Worm (Caenorhabditis elegans) whole organism, young adult: Measurements from ENCODE around the gene gcsh-1.
A peak's percentile ranks its signal among the peaks of the same experiment; 100 is the strongest.

ENCODE experiments used
- B0035.1 ChIP-seq: sonication (generic microtip); optimal IDR thresholded peaks from 2 replicates; lab custom pipeline; 2016; ENCODE audit warnings: missing genetic modification characterization, mild to moderate bottlenecking, missing compliant biosample characterization, missing genotype, missing genetic modification reagents
- B0261.1 ChIP-seq: sonication (generic microtip); optimal IDR thresholded peaks from 2 replicates; lab custom pipeline; 2016; ENCODE audit warnings: mild to moderate bottlenecking, missing genetic modification characterization, moderate library complexity, missing compliant biosample characterization
- B0336.3 ChIP-seq: fragments of 200-800 bp; sonication (Bioruptor generic); IDR thresholded peaks from 2 replicates; pipeline ENCODE4 v1.3.6; 2022; ENCODE audit warnings: missing genetic modification characterization, missing compliant biosample characterization
- C06A6.2 ChIP-seq: fragments of 200-800 bp; sonication (Bioruptor generic); conservative IDR thresholded peaks from 2 replicates; pipeline ENCODE4 v1.3.6; 2022; ENCODE audit warnings: missing genetic modification characterization, missing compliant biosample characterization
- F33H1.4 ChIP-seq: fragments of 200-800 bp; sonication (Bioruptor generic); IDR thresholded peaks from 2 replicates; pipeline ENCODE4 v1.3.6; 2022; ENCODE audit warnings: missing genetic modification reagents, missing genetic modification characterization, missing compliant biosample characterization
- F37B4.10 ChIP-seq: fragments of 200-800 bp; sonication (Bioruptor generic); IDR thresholded peaks from 2 replicates; pipeline ENCODE4 v1.3.6; 2022; ENCODE audit warnings: missing genetic modification characterization, missing compliant biosample characterization
- F39B2.1 ChIP-seq: fragments of 200-800 bp; sonication (Bioruptor generic); IDR thresholded peaks from 2 replicates; pipeline ENCODE4 v1.3.6; 2022; ENCODE audit warnings: missing genetic modification reagents, missing genetic modification characterization, missing compliant biosample characterization
- K11D2.4 ChIP-seq: fragments of 200-800 bp; sonication (Bioruptor generic); IDR thresholded peaks from 2 replicates; pipeline ENCODE4 v1.3.6; 2022; ENCODE audit warnings: missing genetic modification reagents, missing genetic modification characterization, missing compliant biosample characterization
- K12H6.12 ChIP-seq: fragments of 200-800 bp; sonication (Bioruptor generic); optimal IDR thresholded peaks from 2 replicates; lab custom pipeline; 2018; ENCODE audit warnings: mild to moderate bottlenecking, missing genetic modification characterization, missing compliant biosample characterization
- T07F8.4 ChIP-seq: sonication (generic microtip); optimal IDR thresholded peaks from 2 replicates; lab custom pipeline; 2016; ENCODE audit warnings: mild to moderate bottlenecking, missing genetic modification characterization, moderate library complexity, missing compliant biosample characterization
- T26A5.8 ChIP-seq: sonication (generic microtip); optimal IDR thresholded peaks from 2 replicates; lab custom pipeline; 2016; ENCODE audit warnings: missing genetic modification characterization, missing compliant biosample characterization
- Y53G8AR.9 ChIP-seq: fragments of 200-800 bp; sonication (Bioruptor generic); conservative IDR thresholded peaks from 2 replicates; pipeline ENCODE4 v1.3.6; 2022; ENCODE audit warnings: missing genetic modification reagents, missing genetic modification characterization, missing compliant biosample characterization
- Y79H2A.3 ChIP-seq: fragments of 200-800 bp; sonication (Bioruptor generic); conservative IDR thresholded peaks from 2 replicates; pipeline ENCODE4 v1.3.6; 2022; ENCODE audit warnings: missing genetic modification reagents, missing genetic modification characterization, missing compliant biosample characterization
- ama-1 ChIP-seq, 3 experiments: fragments of 150-350 bp in 1 of 3; sonication (generic microtip) in 2 of 3; optimal IDR thresholded peaks; 2 replicates each; lab custom pipeline; 2014 to 2018; ENCODE audit warnings: missing biosample characterization in 2 of 3, missing genetic modification characterization in 2 of 3, missing genetic modification reagents in 2 of 3
- aptf-3 ChIP-seq: fragments of 200-800 bp; sonication (Bioruptor generic); IDR thresholded peaks from 2 replicates; pipeline ENCODE4 v1.3.6; 2022; ENCODE audit warnings: missing genetic modification characterization, missing compliant biosample characterization
- attf-6 ChIP-seq: fragments of 200-800 bp; sonication (Bioruptor generic); IDR thresholded peaks from 2 replicates; pipeline ENCODE4 v1.3.6; 2022; ENCODE audit warnings: missing genetic modification reagents, missing genetic modification characterization, missing compliant biosample characterization
- bed-1 ChIP-seq: fragments of 200-800 bp; sonication (Bioruptor generic); IDR thresholded peaks from 2 replicates; pipeline ENCODE4 v1.3.6; 2022; ENCODE audit warnings: missing genetic modification reagents, missing genetic modification characterization, missing compliant biosample characterization
- ceh-100 ChIP-seq: fragments of 200-800 bp; sonication (Bioruptor generic); IDR thresholded peaks from 2 replicates; pipeline ENCODE4 v1.3.6; 2022; ENCODE audit warnings: missing genetic modification reagents, missing genetic modification characterization, missing compliant biosample characterization
- die-1 ChIP-seq: sonication (generic microtip); optimal IDR thresholded peaks from 2 replicates; lab custom pipeline; 2016; ENCODE audit warnings: missing genotype, mild to moderate bottlenecking, missing genetic modification characterization, missing compliant biosample characterization
- dpff-1 ChIP-seq: sonication (generic microtip); optimal IDR thresholded peaks from 2 replicates; lab custom pipeline; 2017; ENCODE audit warnings: mild to moderate bottlenecking, missing genetic modification characterization, missing compliant biosample characterization
- efl-1 ChIP-seq: fragments of 150-350 bp; optimal IDR thresholded peaks from 2 replicates; lab custom pipeline; 2014; ENCODE audit warnings: missing biosample characterization, missing genetic modification reagents, missing genetic modification characterization
- egl-18 ChIP-seq: fragments of 200-800 bp; sonication (Bioruptor generic); IDR thresholded peaks from 2 replicates; pipeline ENCODE4 v1.3.6; 2022; ENCODE audit warnings: missing genetic modification reagents, missing genetic modification characterization, missing compliant biosample characterization
- egl-44 ChIP-seq: fragments of 200-800 bp; sonication (Bioruptor generic); IDR thresholded peaks from 2 replicates; pipeline ENCODE4 v1.3.6; 2022; ENCODE audit warnings: missing genetic modification reagents, missing genetic modification characterization, missing compliant biosample characterization
- ets-4 ChIP-seq: fragments of 200-800 bp; sonication (Bioruptor generic); optimal IDR thresholded peaks from 2 replicates; lab custom pipeline; 2018; ENCODE audit warnings: mild to moderate bottlenecking, missing genetic modification characterization, missing compliant biosample characterization
- fkh-3 ChIP-seq: sonication (generic microtip); optimal IDR thresholded peaks from 2 replicates; lab custom pipeline; 2016; ENCODE audit warnings: mild to moderate bottlenecking, missing genetic modification characterization, missing compliant biosample characterization
- hlh-26 ChIP-seq: fragments of 200-800 bp; sonication (Bioruptor generic); conservative IDR thresholded peaks from 2 replicates; pipeline ENCODE4 v1.3.6; 2022; ENCODE audit warnings: missing genetic modification reagents, missing genetic modification characterization, missing compliant biosample characterization
- hrde-1 ChIP-seq: sonication (generic microtip); optimal IDR thresholded peaks from 2 replicates; lab custom pipeline; 2016; ENCODE audit warnings: missing genetic modification characterization, mild to moderate bottlenecking, missing compliant biosample characterization, moderate library complexity, missing genotype, missing genetic modification reagents, borderline replicate concordance
- hsf-1 ChIP-seq: fragments of 200-800 bp; sonication (Bioruptor generic); IDR thresholded peaks from 2 replicates; pipeline ENCODE4 v1.3.6; 2022; ENCODE audit warnings: missing genetic modification reagents, missing genetic modification characterization, missing compliant biosample characterization
- lin-26 ChIP-seq: fragments of 200-800 bp; sonication (Bioruptor generic); IDR thresholded peaks from 2 replicates; pipeline ENCODE4 v1.3.6; 2022; ENCODE audit warnings: missing genetic modification reagents, missing genetic modification characterization, missing compliant biosample characterization
- lin-35 ChIP-seq, 3 experiments: fragments of 150-350 bp in 2 of 3; sonication (generic microtip) in 1 of 3; optimal IDR thresholded peaks; 2 replicates each; lab custom pipeline; 2014 to 2018; ENCODE audit warnings: missing biosample characterization in 3 of 3, missing genetic modification characterization in 3 of 3, missing genetic modification reagents in 3 of 3
- lsy-27 ChIP-seq: sonication (generic microtip); optimal IDR thresholded peaks from 2 replicates; lab custom pipeline; 2017; ENCODE audit warnings: missing genetic modification characterization, mild to moderate bottlenecking, missing compliant biosample characterization, antibody characterized with exemption, missing genotype, borderline replicate concordance; ENCODE audit not compliant: insufficient read depth
- madf-10 ChIP-seq: sonication (generic microtip); optimal IDR thresholded peaks from 2 replicates; lab custom pipeline; 2016; ENCODE audit warnings: mild to moderate bottlenecking, missing genetic modification characterization, missing compliant biosample characterization
- madf-3 ChIP-seq: fragments of 200-800 bp; sonication (Bioruptor generic); IDR thresholded peaks from 2 replicates; pipeline ENCODE4 v1.3.6; 2022; ENCODE audit warnings: missing genetic modification reagents, missing genetic modification characterization, missing compliant biosample characterization
- mcd-1 ChIP-seq: fragments of 200-800 bp; sonication (Bioruptor generic); IDR thresholded peaks from 2 replicates; pipeline ENCODE4 v1.3.6; 2022; ENCODE audit warnings: missing genetic modification reagents, missing genetic modification characterization, missing compliant biosample characterization
- nfyb-1 ChIP-seq: fragments of 200-800 bp; sonication (Bioruptor generic); IDR thresholded peaks from 2 replicates; pipeline ENCODE4 v1.3.6; 2022; ENCODE audit warnings: missing genetic modification reagents, missing genetic modification characterization, missing compliant biosample characterization
- nhr-179 ChIP-seq: sonication (generic microtip); optimal IDR thresholded peaks from 2 replicates; lab custom pipeline; 2016; ENCODE audit warnings: mild to moderate bottlenecking, missing genetic modification characterization, missing compliant biosample characterization
- nhr-27 ChIP-seq: fragments of 200-800 bp; sonication (Bioruptor generic); optimal IDR thresholded peaks from 2 replicates; lab custom pipeline; 2018; ENCODE audit warnings: mild to moderate bottlenecking, missing genetic modification characterization, moderate library complexity, missing compliant biosample characterization
- pbrm-1 ChIP-seq: fragments of 200-800 bp; sonication (Bioruptor generic); IDR thresholded peaks from 2 replicates; pipeline ENCODE4 v1.3.6; 2022; ENCODE audit warnings: missing genetic modification reagents, missing genetic modification characterization, missing compliant biosample characterization
- pha-4 ChIP-seq: fragments of 150-350 bp; sonication (generic microtip); optimal IDR thresholded peaks from 2 replicates; lab custom pipeline; 2014; ENCODE audit warnings: missing biosample characterization, missing genetic modification reagents, missing genetic modification characterization
- sdz-38 ChIP-seq: sonication (generic microtip); optimal IDR thresholded peaks from 2 replicates; lab custom pipeline; 2016; ENCODE audit warnings: missing genotype, missing genetic modification characterization, missing compliant biosample characterization
- snpc-1.1 ChIP-seq: sonication (generic microtip); optimal IDR thresholded peaks from 2 replicates; lab custom pipeline; 2017; ENCODE audit warnings: missing genetic modification characterization, mild to moderate bottlenecking, missing compliant biosample characterization, antibody characterized with exemption, moderate library complexity, missing genotype, missing genetic modification reagents; ENCODE audit not compliant: insufficient read depth
- snpc-4 ChIP-seq, 5 experiments: fragments of 150-350 bp in 1 of 5; sonication (generic microtip) in 4 of 5; optimal IDR thresholded peaks; 2 replicates each; lab custom pipeline; 2014 to 2018; ENCODE audit warnings: missing genetic modification characterization in 5 of 5, missing biosample characterization in 3 of 5, antibody characterized with exemption in 2 of 5, mild to moderate bottlenecking in 2 of 5, missing compliant biosample characterization in 2 of 5, missing genotype in 2 of 5, moderate library complexity in 2 of 5, missing genetic modification reagents in 1 of 5
- sptf-2 ChIP-seq: fragments of 200-800 bp; sonication (Bioruptor generic); optimal IDR thresholded peaks from 2 replicates; lab custom pipeline; 2018; ENCODE audit warnings: mild to moderate bottlenecking, missing genetic modification characterization, missing compliant biosample characterization
- tbp1 ChIP-seq: fragments of 200-800 bp; sonication (Bioruptor generic); optimal IDR thresholded peaks from 2 replicates; lab custom pipeline; 2018; ENCODE audit warnings: mild to moderate bottlenecking, missing genetic modification characterization, missing compliant biosample characterization
- unc-62 ChIP-seq: fragments of 150-350 bp; optimal IDR thresholded peaks from 2 replicates; lab custom pipeline; 2014; ENCODE audit warnings: missing biosample characterization, missing genetic modification reagents, missing genetic modification characterization
- zfh-2 ChIP-seq: fragments of 200-800 bp; sonication (Bioruptor generic); conservative IDR thresholded peaks from 2 replicates; pipeline ENCODE4 v1.3.6; 2022; ENCODE audit warnings: missing genetic modification reagents, missing genetic modification characterization, missing compliant biosample characterization
- zim-3 ChIP-seq: sonication (generic microtip); optimal IDR thresholded peaks from 2 replicates; lab custom pipeline; 2017; ENCODE audit warnings: mild to moderate bottlenecking, missing genetic modification characterization, moderate library complexity, missing compliant biosample characterization
- ztf-3 ChIP-seq: fragments of 200-800 bp; sonication (Bioruptor generic); optimal IDR thresholded peaks from 2 replicates; lab custom pipeline; 2018; ENCODE audit warnings: mild to moderate bottlenecking, missing genetic modification characterization, missing compliant biosample characterization

The gcsh-1 gene

ce11 chrX:14477338-14477737, 37.5 kb downstream of the gcsh-1 start (continued):
- no peak for TF ChIP-seq K12H6.12 (tag; lab: Kevin White, UChicago)
- peak; percentile 51 for TF ChIP-seq B0261.1 (tag; lab: Kevin White, UChicago)
- no peak for TF ChIP-seq T07F8.4 (tag; lab: Kevin White, UChicago)
- TF ChIP-seq egl-18 (GFP tag; lab: Robert Waterston, UW), result no peak
- TF ChIP-seq egl-44 (GFP tag; lab: Robert Waterston, UW), result peak; percentile 9; the same call in 1 of the 2 replicates
- no peak for TF ChIP-seq nhr-27 (tag; lab: Kevin White, UChicago)
- TF ChIP-seq madf-10 (tag; lab: Kevin White, UChicago), result no peak
- peak; percentile 15; the same call in 1 of the 2 replicates for TF ChIP-seq mcd-1 (GFP tag; lab: Robert Waterston, UW)
- TF ChIP-seq lsy-27 (tag; lab: Kevin White, UChicago), result no peak
- TF ChIP-seq snpc-4 (GFP tag; optimal IDR thresholded peaks at IDR 0.05; lab: Kevin White, UChicago), result peak; percentile 56
- peak; percentile 90 to 98 (median 96) for TF ChIP-seq snpc-4 (tag; optimal IDR thresholded peaks at IDR 0.05; lab: Kevin White, UChicago)
- TF ChIP-seq hsf-1 (GFP tag; lab: Robert Waterston, UW), result no peak
- TF ChIP-seq nfyb-1 (GFP tag; lab: Robert Waterston, UW), result peak; percentile 61; the same call in 1 of the 2 replicates
- no peak for TF ChIP-seq bed-1 (GFP tag; lab: Robert Waterston, UW)
- no peak for TF ChIP-seq F39B2.1
- no peak for TF ChIP-seq F37B4.10 (GFP tag; lab: Robert Waterston, UW)
- TF ChIP-seq F33H1.4, result no peak
- TF ChIP-seq ceh-100 (GFP tag; lab: Robert Waterston, UW), result no peak
- TF ChIP-seq tbp1 (GFP tag; lab: Kevin White, UChicago), result peak; percentile 53
- TF ChIP-seq madf-3 (GFP tag; lab: Robert Waterston, UW), result 0 out of 2 replicates have a peak, but pooled peaks have one; percentile 64
- TF ChIP-seq B0035.1 (tag; lab: Kevin White, UChicago), result no peak
- no peak for TF ChIP-seq snpc-1.1
- no peak for TF ChIP-seq ztf-3 (GFP tag; lab: Kevin White, UChicago)
- TF ChIP-seq pha-4 (tag; lab: Kevin White, UChicago), result no peak
- no peak for TF ChIP-seq T26A5.8 (tag; lab: Kevin White, UChicago)
- TF ChIP-seq zfh-2 (GFP tag; lab: Robert Waterston, UW), result no peak
- no peak for TF ChIP-seq K11D2.4 (GFP tag; lab: Robert Waterston, UW)
- no peak for TF ChIP-seq hrde-1 (tag; lab: Kevin White, UChicago)
- TF ChIP-seq aptf-3, result no peak
- no peak for TF ChIP-seq fkh-3 (tag; lab: Kevin White, UChicago)
- no peak for TF ChIP-seq sdz-38 (tag; lab: Kevin White, UChicago)
- no peak for TF ChIP-seq hlh-26 (GFP tag; lab: Robert Waterston, UW)
- TF ChIP-seq C06A6.2, result no peak
- no peak for TF ChIP-seq efl-1 (GFP tag; lab: Kevin White, UChicago)
- no peak; the same call in 1 of the 2 replicates for TF ChIP-seq Y53G8AR.9 (GFP tag; lab: Robert Waterston, UW)
- TF ChIP-seq Y79H2A.3 (GFP tag; lab: Robert Waterston, UW), result no peak
- no peak for TF ChIP-seq sptf-2 (GFP tag; lab: Kevin White, UChicago)
- TF ChIP-seq nhr-179 (tag; lab: Kevin White, UChicago), result peak; percentile 25
- no peak for TF ChIP-seq ets-4 (GFP tag; lab: Kevin White, UChicago)
- TF ChIP-seq lin-26 (GFP tag; lab: Robert Waterston, UW), result peak; percentile 45; the same call in 1 of the 2 replicates
- no peak for TF ChIP-seq unc-62
- no peak for TF ChIP-seq dpff-1 (tag; lab: Kevin White, UChicago)
- 0 out of 2 replicates have a peak, but pooled peaks have one; percentile 17 for TF ChIP-seq pbrm-1 (GFP tag; lab: Robert Waterston, UW)
- TF ChIP-seq ama-1 (optimal IDR thresholded peaks at IDR 0.05; lab: Kevin White, UChicago), result no peak
- TF ChIP-seq ama-1 (GFP tag; optimal IDR thresholded peaks at IDR 0.05; lab: Kevin White, UChicago), result no peak
- TF ChIP-seq B0336.3, result no peak
- no peak for TF ChIP-seq zim-3 (tag; lab: Kevin White, UChicago)
- TF ChIP-seq die-1, result no peak
- TF ChIP-seq lin-35 (GFP tag; optimal IDR thresholded peaks at IDR 0.05; lab: Kevin White, UChicago), result no peak
- no peak for TF ChIP-seq attf-6 (GFP tag; lab: Robert Waterston, UW)
